Worm (Caenorhabditis elegans): ENCODE measurements around the gene F45D3.4.

Gene F45D3.4

DNA sequence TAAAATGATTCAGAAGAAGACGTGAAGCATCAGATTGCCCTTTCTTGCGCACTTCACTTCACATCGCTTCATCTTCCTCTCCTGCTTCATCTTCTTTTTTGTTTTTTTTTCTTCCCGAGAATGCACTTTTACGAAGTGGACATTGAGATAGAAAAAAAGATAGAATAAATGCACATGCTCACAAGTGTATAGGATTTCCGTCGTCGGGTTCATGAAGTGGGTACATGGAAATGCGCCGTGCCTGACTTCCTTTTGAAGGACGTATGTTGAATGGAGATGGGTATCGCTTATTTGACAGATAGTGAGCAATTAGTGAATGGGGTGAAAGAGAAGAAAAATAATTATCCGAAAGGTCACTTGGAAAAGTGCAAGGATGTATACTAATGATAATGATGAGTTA is 22.9 kb downstream of the F45D3.4 start:
- TF ChIP-seq B0310.2 (tag; optimal IDR thresholded peaks at IDR 0.05) (no peak), aly-1 (tag; optimal IDR thresholded peaks at IDR 0.05) (no peak), F13C5.2 (tag; optimal IDR thresholded peaks at IDR 0.05) (no peak)

DNA sequence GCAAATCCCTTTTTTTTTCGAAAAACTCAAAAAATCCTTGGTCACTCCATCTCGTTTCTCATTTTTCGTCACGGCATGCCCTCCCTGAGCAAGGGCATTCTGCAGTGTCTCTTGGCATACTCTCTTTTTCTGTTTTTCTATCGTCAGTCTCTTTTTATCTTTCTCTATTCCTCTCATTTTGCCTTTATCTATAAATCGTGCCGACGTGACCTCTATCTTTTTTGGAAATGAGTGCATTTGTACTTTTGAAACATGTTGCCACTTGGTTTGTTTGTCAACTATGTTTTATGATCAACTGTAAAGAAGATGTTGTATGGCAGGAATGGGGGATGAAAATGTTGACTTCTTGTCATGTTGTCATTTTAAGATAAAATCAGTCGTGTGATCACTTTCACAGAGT is 24.1 kb downstream of the F45D3.4 start:
- TF ChIP-seq hmbx-1 (tag; optimal IDR thresholded peaks at IDR 0.05): no peak

DNA sequence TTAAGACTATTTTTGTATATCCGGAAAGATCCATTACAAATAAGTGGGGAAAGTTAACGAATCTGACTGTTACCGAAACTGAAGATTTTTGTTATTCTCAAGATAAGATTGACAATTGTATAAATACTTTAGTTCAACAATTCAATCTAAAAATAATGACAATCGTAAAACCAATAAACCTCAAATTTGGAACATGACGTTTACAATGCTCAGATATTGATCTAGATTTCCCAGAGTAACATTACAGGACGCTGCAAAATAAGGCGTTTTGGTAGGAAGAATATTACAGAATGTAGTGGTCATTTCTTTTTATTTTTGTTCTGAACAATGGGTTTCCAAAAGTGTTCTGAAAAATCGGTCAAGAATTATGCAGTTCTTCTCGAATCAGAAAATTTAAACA is 26.2 kb downstream of the F45D3.4 start, which contains the start of gene F45D3.1:
Gene F45D3.1, plus strand, starts transcription at position 301 of the 400 bp plus-strand sequence.
- TF ChIP-seq F13C5.2 (tag; optimal IDR thresholded peaks at IDR 0.05) (no peak), flt-1 (GFP tag; IDR thresholded peaks at IDR 0.05) (no peak), scrt-1 (GFP tag; IDR thresholded peaks at IDR 0.05) (no peak), tra-4 (tag; optimal IDR thresholded peaks at IDR 0.05) (no peak), hnd-1 (tag; optimal IDR thresholded peaks at IDR 0.05) (no peak), ceh-36 (tag; optimal IDR thresholded peaks at IDR 0.05) (no peak), hmg-4 (GFP tag; optimal IDR thresholded peaks at IDR 0.05) (no peak), ceh-13 (GFP tag; optimal IDR thresholded peaks at IDR 0.05) (no peak), B0310.2 (tag; optimal IDR thresholded peaks at IDR 0.05) (no peak), ets-7 (tag; optimal IDR thresholded peaks at IDR 0.05) (no peak), ama-1 (optimal IDR thresholded peaks at IDR 0.05) (no peak), aly-1 (tag; optimal IDR thresholded peaks at IDR 0.05) (no peak), hmbx-1 (tag; optimal IDR thresholded peaks at IDR 0.05) (no peak), pes-1 (GFP tag; IDR thresholded peaks at IDR 0.05) (no peak), sea-1 (GFP tag; conservative IDR thresholded peaks at IDR 0.05) (no peak), tbx-37 (GFP tag; conservative IDR thresholded peaks at IDR 0.05) (no peak), tbx-11 (GFP tag; IDR thresholded peaks at IDR 0.05) (no peak)

DNA sequence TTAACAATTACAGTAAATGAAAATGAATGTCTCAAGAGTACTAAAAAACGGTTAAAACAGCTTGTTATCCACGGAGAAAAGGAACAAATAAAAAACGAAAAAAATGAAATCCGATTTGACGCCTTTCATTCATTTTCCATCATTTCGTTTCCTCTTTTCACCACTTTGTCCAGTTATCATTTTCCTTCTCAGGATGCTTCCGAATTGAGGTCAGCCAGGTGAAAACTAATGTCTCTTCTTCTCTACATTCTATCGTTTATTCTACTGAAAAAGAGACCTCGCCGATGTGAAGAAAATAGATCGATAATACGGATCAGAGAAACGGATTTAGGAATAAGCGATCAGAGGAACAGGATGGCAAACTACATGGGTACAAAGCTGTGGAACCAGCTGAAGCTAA is 26.9 kb downstream of the F45D3.4 start:
- TF ChIP-seq ets-7 (tag; optimal IDR thresholded peaks at IDR 0.05) (no peak), tra-4 (tag; optimal IDR thresholded peaks at IDR 0.05) (no peak), sea-1 (GFP tag; conservative IDR thresholded peaks at IDR 0.05) (no peak), ceh-13 (GFP tag; optimal IDR thresholded peaks at IDR 0.05) (no peak), flt-1 (GFP tag; IDR thresholded peaks at IDR 0.05) (no peak)

DNA sequence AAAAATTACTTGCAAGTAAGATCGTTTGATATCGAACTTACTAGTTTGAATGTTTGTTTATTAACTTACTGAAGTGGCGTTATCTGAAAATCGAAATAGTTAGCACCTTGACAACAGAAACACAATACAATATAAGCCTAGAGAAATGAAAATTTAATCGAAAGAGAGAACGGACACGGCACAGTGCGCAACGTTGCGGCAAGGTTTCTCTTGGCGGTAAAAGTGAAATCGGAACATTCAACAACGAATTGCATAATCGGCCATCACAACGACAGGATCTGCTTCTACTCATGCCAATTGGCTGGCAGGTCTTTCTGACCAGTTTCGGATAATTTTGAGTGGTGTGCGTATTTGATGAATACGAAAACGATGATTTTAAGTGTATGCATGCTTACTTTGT is 27.5 kb downstream of the F45D3.4 start, which contains the start of gene dyf-4:
Gene dyf-4, minus strand, starts transcription at position 213 of the 400 bp plus-strand sequence.
- no peak for TF ChIP-seq tra-4 (tag; optimal IDR thresholded peaks at IDR 0.05)
- TF ChIP-seq tbx-37 (GFP tag; conservative IDR thresholded peaks at IDR 0.05): no peak
- TF ChIP-seq hmbx-1 (tag; optimal IDR thresholded peaks at IDR 0.05): no peak
- TF ChIP-seq aly-1 (tag; optimal IDR thresholded peaks at IDR 0.05): no peak
- TF ChIP-seq F13C5.2 (tag; optimal IDR thresholded peaks at IDR 0.05): no peak
- no peak for TF ChIP-seq ama-1 (optimal IDR thresholded peaks at IDR 0.05)
- no peak for TF ChIP-seq B0310.2 (tag; optimal IDR thresholded peaks at IDR 0.05)
- TF ChIP-seq ceh-36 (tag; optimal IDR thresholded peaks at IDR 0.05): no peak
- TF ChIP-seq sea-1 (GFP tag; conservative IDR thresholded peaks at IDR 0.05): no peak
- no peak for TF ChIP-seq ets-7 (tag; optimal IDR thresholded peaks at IDR 0.05)
- no peak for TF ChIP-seq flt-1 (GFP tag; IDR thresholded peaks at IDR 0.05)
- no peak for TF ChIP-seq hmg-4 (GFP tag; optimal IDR thresholded peaks at IDR 0.05)
- TF ChIP-seq scrt-1 (GFP tag; IDR thresholded peaks at IDR 0.05): no peak
- no peak for TF ChIP-seq pes-1 (GFP tag; IDR thresholded peaks at IDR 0.05)
- no peak for TF ChIP-seq ceh-13 (GFP tag; optimal IDR thresholded peaks at IDR 0.05)
- TF ChIP-seq hnd-1 (tag; optimal IDR thresholded peaks at IDR 0.05): no peak
- TF ChIP-seq tbx-11 (GFP tag; IDR thresholded peaks at IDR 0.05): no peak

DNA sequence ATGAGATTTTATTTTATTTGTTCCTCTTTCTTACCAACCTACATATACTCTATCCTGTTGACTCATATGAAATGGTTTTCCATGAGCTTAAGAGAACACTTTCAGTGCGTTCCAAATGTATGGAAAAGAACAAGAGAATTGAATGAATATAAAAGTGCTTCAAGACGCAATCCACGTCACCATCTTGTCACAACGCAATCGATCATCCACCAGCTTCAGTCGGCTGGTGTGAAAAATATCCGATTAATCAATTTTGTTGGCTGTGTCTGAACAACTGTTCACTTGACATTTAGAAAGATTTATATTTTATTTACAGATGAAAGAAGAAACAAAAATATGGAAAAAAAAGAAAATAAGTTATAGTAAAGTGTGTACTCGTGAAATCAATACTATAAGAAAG is 29.6 kb downstream of the F45D3.4 start:
- no peak for TF ChIP-seq B0310.2 (tag; optimal IDR thresholded peaks at IDR 0.05)
- no peak for TF ChIP-seq hmg-4 (GFP tag; optimal IDR thresholded peaks at IDR 0.05)
- TF ChIP-seq hnd-1 (tag; optimal IDR thresholded peaks at IDR 0.05): no peak
- no peak for TF ChIP-seq tra-4 (tag; optimal IDR thresholded peaks at IDR 0.05)
- TF ChIP-seq flt-1 (GFP tag; IDR thresholded peaks at IDR 0.05): no peak
- TF ChIP-seq ets-7 (tag; optimal IDR thresholded peaks at IDR 0.05): no peak
- no peak for TF ChIP-seq pes-1 (GFP tag; IDR thresholded peaks at IDR 0.05)
- TF ChIP-seq scrt-1 (GFP tag; IDR thresholded peaks at IDR 0.05): no peak
- no peak for TF ChIP-seq F13C5.2 (tag; optimal IDR thresholded peaks at IDR 0.05)
- no peak for TF ChIP-seq ama-1 (optimal IDR thresholded peaks at IDR 0.05)
- TF ChIP-seq hmbx-1 (tag; optimal IDR thresholded peaks at IDR 0.05): no peak
- no peak for TF ChIP-seq tbx-37 (GFP tag; conservative IDR thresholded peaks at IDR 0.05)
- TF ChIP-seq tbx-11 (GFP tag; IDR thresholded peaks at IDR 0.05): no peak
- TF ChIP-seq sea-1 (GFP tag; conservative IDR thresholded peaks at IDR 0.05): no peak
- no peak for TF ChIP-seq ceh-36 (tag; optimal IDR thresholded peaks at IDR 0.05)

DNA sequence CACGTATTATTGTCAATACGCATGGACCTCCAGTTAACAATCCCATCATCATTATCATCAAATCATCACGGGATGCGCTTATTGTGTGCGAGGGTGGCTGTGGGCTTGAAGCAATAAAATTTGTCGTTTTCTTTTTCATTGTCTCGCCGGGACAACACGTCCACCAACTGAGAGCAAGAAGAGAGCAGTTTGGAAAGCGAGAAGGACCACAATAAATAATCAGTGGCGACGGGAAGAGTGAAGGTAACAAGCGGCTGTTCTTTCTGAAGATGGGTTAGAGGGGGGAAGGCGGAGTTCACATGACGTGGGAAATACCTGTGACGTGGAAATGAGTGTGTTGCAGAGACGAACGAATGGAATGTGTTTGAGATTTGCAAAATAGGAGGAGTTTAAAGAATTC is 34.2 kb downstream of the F45D3.4 start:
- TF ChIP-seq B0310.2 (tag; optimal IDR thresholded peaks at IDR 0.05): no peak
- no peak for TF ChIP-seq ets-7 (tag; optimal IDR thresholded peaks at IDR 0.05)
- no peak for TF ChIP-seq ama-1 (optimal IDR thresholded peaks at IDR 0.05)
- no peak for TF ChIP-seq tbx-11 (GFP tag; IDR thresholded peaks at IDR 0.05)
- no peak for TF ChIP-seq hmbx-1 (tag; optimal IDR thresholded peaks at IDR 0.05)
- no peak for TF ChIP-seq ceh-13 (GFP tag; optimal IDR thresholded peaks at IDR 0.05)
- TF ChIP-seq hmg-4 (GFP tag; optimal IDR thresholded peaks at IDR 0.05): no peak
- no peak for TF ChIP-seq tbx-37 (GFP tag; conservative IDR thresholded peaks at IDR 0.05)
- no peak for TF ChIP-seq F13C5.2 (tag; optimal IDR thresholded peaks at IDR 0.05)
- TF ChIP-seq aly-1 (tag; optimal IDR thresholded peaks at IDR 0.05): no peak
- no peak for TF ChIP-seq tra-4 (tag; optimal IDR thresholded peaks at IDR 0.05)
- TF ChIP-seq hnd-1 (tag; optimal IDR thresholded peaks at IDR 0.05): no peak
- no peak for TF ChIP-seq flt-1 (GFP tag; IDR thresholded peaks at IDR 0.05)

DNA sequence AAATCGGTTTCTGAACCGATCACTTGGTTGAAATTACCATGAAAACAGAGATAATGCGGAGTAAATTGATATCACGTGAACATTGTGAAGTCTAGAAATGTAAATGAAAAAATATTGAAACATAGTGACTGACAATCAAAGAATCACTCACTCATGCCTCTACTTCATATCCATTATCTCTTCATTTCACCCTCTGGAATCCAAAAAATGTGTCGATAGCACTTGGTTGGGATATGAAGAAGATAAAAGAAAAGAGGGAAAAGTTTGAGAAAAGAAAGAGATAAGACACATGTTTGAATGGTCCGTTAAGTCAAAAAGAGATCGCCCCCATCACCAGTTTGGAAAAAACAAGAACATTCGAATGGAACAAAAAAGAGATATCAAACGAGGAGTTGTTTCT is 35.2 kb downstream of the F45D3.4 start:
- TF ChIP-seq aly-1 (tag; optimal IDR thresholded peaks at IDR 0.05) (no peak), B0310.2 (tag; optimal IDR thresholded peaks at IDR 0.05) (no peak), hmg-4 (GFP tag; optimal IDR thresholded peaks at IDR 0.05) (no peak), hnd-1 (tag; optimal IDR thresholded peaks at IDR 0.05) (no peak), tbx-37 (GFP tag; conservative IDR thresholded peaks at IDR 0.05) (no peak), ceh-13 (GFP tag; optimal IDR thresholded peaks at IDR 0.05) (no peak), scrt-1 (GFP tag; IDR thresholded peaks at IDR 0.05) (no peak), tbx-11 (GFP tag; IDR thresholded peaks at IDR 0.05) (no peak), ets-7 (tag; optimal IDR thresholded peaks at IDR 0.05) (no peak), tra-4 (tag; optimal IDR thresholded peaks at IDR 0.05) (no peak), hmbx-1 (tag; optimal IDR thresholded peaks at IDR 0.05) (no peak), ceh-36 (tag; optimal IDR thresholded peaks at IDR 0.05) (no peak), flt-1 (GFP tag; IDR thresholded peaks at IDR 0.05) (no peak), sea-1 (GFP tag; conservative IDR thresholded peaks at IDR 0.05) (no peak), ama-1 (optimal IDR thresholded peaks at IDR 0.05) (no peak), pes-1 (GFP tag; IDR thresholded peaks at IDR 0.05) (no peak), F13C5.2 (tag; optimal IDR thresholded peaks at IDR 0.05) (no peak)

Measured in whole organism, early embryonic.